Fruit fly (Drosophila melanogaster) whole organism, embryonic: Measurements from ENCODE around the gene Cpr11B.
A peak's percentile ranks its signal among the peaks of the same experiment; 100 is the strongest.

ENCODE experiments used
- Atf6 ChIP-seq: fragments of 200-800 bp; sonication (Bioruptor generic); IDR thresholded peaks from 2 replicates; pipeline ENCODE4 v1.3.6; 2022; ENCODE audit warnings: missing biosample characterization, missing genetic modification characterization
- Awh ChIP-seq: fragments of 200-800 bp; sonication (Bioruptor generic); IDR thresholded peaks from 2 replicates; pipeline ENCODE4, ENCODE4 v1.3.6; 2022; ENCODE audit warnings: missing biosample characterization, missing genetic modification characterization
- BtbVII ChIP-seq: fragments of 200-800 bp; sonication (Bioruptor generic); optimal IDR thresholded peaks from 3 replicates; lab custom pipeline; 2017; ENCODE audit warnings: missing biosample characterization, mild to moderate bottlenecking, missing genetic modification characterization
- C15 ChIP-seq: fragments of 200-800 bp; sonication (Bioruptor generic); IDR thresholded peaks from 3 replicates; pipeline ENCODE4 v1.3.6; 2022; ENCODE audit warnings: missing biosample characterization, missing genetic modification characterization
- CG10321 ChIP-seq: fragments of 200-800 bp; sonication (Bioruptor generic); IDR thresholded peaks from 2 replicates; pipeline ENCODE4 v1.3.6; 2022; ENCODE audit warnings: missing biosample characterization, missing genetic modification characterization
- CG10654 ChIP-seq: fragments of 200-800 bp; sonication (Bioruptor generic); optimal IDR thresholded peaks from 2 replicates; lab custom pipeline; 2016; ENCODE audit warnings: missing biosample characterization, missing genetic modification characterization
- CG11093 ChIP-seq: fragments of 200-800 bp; sonication (Bioruptor generic); IDR thresholded peaks from 3 replicates; pipeline ENCODE4 v1.3.6; 2022; ENCODE audit warnings: missing biosample characterization, missing genetic modification characterization
- CG11398 ChIP-seq: fragments of 200-800 bp; sonication (Bioruptor generic); optimal IDR thresholded peaks from 2 replicates; lab custom pipeline; 2016; ENCODE audit warnings: missing biosample characterization, missing genetic modification characterization
- CG13424 ChIP-seq: fragments of 200-800 bp; sonication (Bioruptor generic); optimal IDR thresholded peaks from 2 replicates; lab custom pipeline; 2019; ENCODE audit warnings: missing biosample characterization, mild to moderate bottlenecking, missing genetic modification characterization, moderate library complexity
- CG14667 ChIP-seq: fragments of 200-800 bp; sonication (Bioruptor generic); IDR thresholded peaks from 2 replicates; pipeline ENCODE4 v1.3.6; 2022; ENCODE audit warnings: missing biosample characterization, missing genetic modification characterization
- CG1647 ChIP-seq: fragments of 200-800 bp; sonication (Bioruptor generic); optimal IDR thresholded peaks from 3 replicates; lab custom pipeline; 2016; ENCODE audit warnings: missing biosample characterization, missing genetic modification characterization
- CG18619 ChIP-seq: fragments of 200-800 bp; sonication (Bioruptor generic); optimal IDR thresholded peaks from 3 replicates; lab custom pipeline; 2017; ENCODE audit warnings: missing biosample characterization, mild to moderate bottlenecking, missing genetic modification characterization
- CG30020 ChIP-seq: fragments of 200-800 bp; optimal IDR thresholded peaks from 2 replicates; lab custom pipeline; 2019; ENCODE audit warnings: missing biosample characterization, mild to moderate bottlenecking, missing genetic modification characterization, moderate library complexity
- CG3065 ChIP-seq: fragments of 200-800 bp; sonication (Bioruptor generic); optimal IDR thresholded peaks from 2 replicates; lab custom pipeline; 2016; ENCODE audit warnings: missing biosample characterization, missing genetic modification characterization
- CG33557 ChIP-seq: fragments of 200-800 bp; sonication (Bioruptor generic); optimal IDR thresholded peaks from 2 replicates; lab custom pipeline; 2019; ENCODE audit warnings: missing biosample characterization, mild to moderate bottlenecking, missing genetic modification characterization, moderate library complexity
- CG7357 ChIP-seq: fragments of 200-800 bp; sonication (Bioruptor generic); IDR thresholded peaks from 3 replicates; pipeline ENCODE4 v1.3.6; 2022; ENCODE audit warnings: missing biosample characterization, missing genetic modification characterization
- CG7839 ChIP-seq: fragments of 200-800 bp; sonication (Bioruptor generic); optimal IDR thresholded peaks from 3 replicates; lab custom pipeline; 2018; ENCODE audit warnings: missing biosample characterization, mild to moderate bottlenecking, missing genetic modification characterization, moderate library complexity
- CG7987 ChIP-seq: fragments of 200-800 bp; sonication (Bioruptor generic); optimal IDR thresholded peaks from 2 replicates; lab custom pipeline; 2018; ENCODE audit warnings: missing biosample characterization, mild to moderate bottlenecking, missing genetic modification characterization, moderate library complexity
- CG8089 ChIP-seq: fragments of 200-800 bp; sonication (Bioruptor generic); optimal IDR thresholded peaks from 3 replicates; lab custom pipeline; 2016; ENCODE audit warnings: missing biosample characterization, missing genetic modification characterization
- CG9797 ChIP-seq: fragments of 200-800 bp; sonication (Bioruptor generic); optimal IDR thresholded peaks from 3 replicates; lab custom pipeline; 2018; ENCODE audit warnings: missing biosample characterization, mild to moderate bottlenecking, missing genetic modification characterization
- CG9876 ChIP-seq: fragments of 200-800 bp; sonication (Bioruptor generic); optimal IDR thresholded peaks from 2 replicates; lab custom pipeline; 2016; ENCODE audit warnings: missing biosample characterization, missing genetic modification characterization
- CTCF ChIP-seq: fragments of 200-800 bp; sonication (Bioruptor generic); optimal IDR thresholded peaks from 2 replicates; lab custom pipeline; 2017; ENCODE audit warnings: missing biosample characterization, mild to moderate bottlenecking, missing genetic modification characterization, moderate library complexity
- Camta ChIP-seq: fragments of 200-800 bp; sonication (Bioruptor generic); optimal IDR thresholded peaks from 2 replicates; lab custom pipeline; 2016; ENCODE audit warnings: missing biosample characterization, missing genetic modification characterization
- Chrac-16 ChIP-seq: fragments of 200-800 bp; sonication (Bioruptor generic); optimal IDR thresholded peaks from 3 replicates; lab custom pipeline; 2016; ENCODE audit warnings: missing biosample characterization, missing genetic modification characterization
- CoRest ChIP-seq: fragments of 200-800 bp; sonication (Bioruptor generic); optimal IDR thresholded peaks from 3 replicates; lab custom pipeline; 2018; ENCODE audit warnings: missing biosample characterization, mild to moderate bottlenecking, missing genetic modification characterization, moderate library complexity
- Dip2 ChIP-seq: fragments of 200-800 bp; sonication (Bioruptor generic); IDR thresholded peaks from 2 replicates; pipeline ENCODE4 v1.3.6; 2022; ENCODE audit warnings: missing biosample characterization, missing genetic modification characterization
- Gug ChIP-seq: fragments of 200-800 bp; sonication (Bioruptor generic); IDR thresholded peaks from 4 replicates; pipeline ENCODE4 v1.3.6; 2022; ENCODE audit warnings: missing biosample characterization, missing genetic modification characterization
- Hey ChIP-seq: fragments of 200-800 bp; sonication (Bioruptor generic); optimal IDR thresholded peaks from 3 replicates; lab custom pipeline; 2018; ENCODE audit warnings: missing biosample characterization, mild to moderate bottlenecking, missing genetic modification characterization
- Hr51 ChIP-seq, 2 experiments: fragments of 200-800 bp; sonication (Bioruptor generic); optimal IDR thresholded peaks; 2 replicates in 1 of 2; 3 replicates in 1 of 2; lab custom pipeline; 2016 to 2018; ENCODE audit warnings: missing biosample characterization in 2 of 2, missing genetic modification characterization in 2 of 2, mild to moderate bottlenecking in 1 of 2, moderate library complexity in 1 of 2
- Mes4 ChIP-seq: fragments of 200-800 bp; sonication (Bioruptor generic); optimal IDR thresholded peaks from 2 replicates; lab custom pipeline; 2016; ENCODE audit warnings: missing biosample characterization, missing genetic modification characterization
- Nf-YC ChIP-seq: fragments of 200-800 bp; optimal IDR thresholded peaks from 3 replicates; lab custom pipeline; 2019; ENCODE audit warnings: missing biosample characterization, mild to moderate bottlenecking, missing genetic modification characterization, moderate library complexity
- Opbp ChIP-seq: fragments of 200-800 bp; sonication (Bioruptor generic); IDR thresholded peaks from 3 replicates; pipeline ENCODE4 v1.3.6; 2022; ENCODE audit warnings: missing biosample characterization, missing genetic modification characterization; ENCODE audit not compliant: partially characterized antibody
- Vsx1 ChIP-seq: fragments of 200-800 bp; sonication (Bioruptor generic); optimal IDR thresholded peaks from 2 replicates; lab custom pipeline; 2017; ENCODE audit warnings: missing biosample characterization, mild to moderate bottlenecking, missing genetic modification characterization, missing genetic modification reagents
- ac ChIP-seq: fragments of 200-800 bp; sonication (Bioruptor generic); optimal IDR thresholded peaks from 3 replicates; lab custom pipeline; 2017; ENCODE audit warnings: missing biosample characterization, mild to moderate bottlenecking, missing genetic modification characterization
- bab2 ChIP-seq: fragments of 200-800 bp; sonication (Bioruptor generic); optimal IDR thresholded peaks from 2 replicates; lab custom pipeline; 2016; ENCODE audit warnings: missing biosample characterization, missing genetic modification characterization
- dysf ChIP-seq: fragments of 200-800 bp; sonication (Bioruptor generic); IDR thresholded peaks from 3 replicates; pipeline ENCODE4 v1.3.6; 2022; ENCODE audit warnings: missing biosample characterization, missing genetic modification characterization
- en ChIP-seq: fragments of 200-800 bp; sonication (Bioruptor generic); optimal IDR thresholded peaks from 2 replicates; lab custom pipeline; 2016; ENCODE audit warnings: missing biosample characterization, missing genetic modification characterization
- exex ChIP-seq: fragments of 200-800 bp; sonication (Bioruptor generic); optimal IDR thresholded peaks from 4 replicates; lab custom pipeline; 2018; ENCODE audit warnings: missing biosample characterization, mild to moderate bottlenecking, missing genetic modification characterization, moderate library complexity
- eyg ChIP-seq: fragments of 200-800 bp; sonication (Bioruptor generic); optimal IDR thresholded peaks from 3 replicates; lab custom pipeline; 2016; ENCODE audit warnings: missing biosample characterization, missing genetic modification characterization
- gce ChIP-seq: fragments of 200-800 bp; sonication (Bioruptor generic); IDR thresholded peaks from 3 replicates; pipeline ENCODE4 v1.3.6; 2022; ENCODE audit warnings: missing biosample characterization, missing genetic modification characterization
- gcm ChIP-seq: fragments of 200-800 bp; sonication (Bioruptor generic); optimal IDR thresholded peaks from 2 replicates; lab custom pipeline; 2019; ENCODE audit warnings: missing biosample characterization, mild to moderate bottlenecking, missing genetic modification characterization, moderate library complexity
- ham ChIP-seq: fragments of 200-800 bp; sonication (Bioruptor generic); IDR thresholded peaks from 2 replicates; pipeline ENCODE4 v1.3.6; 2022; ENCODE audit warnings: missing biosample characterization, missing genetic modification characterization
- hth ChIP-seq: fragments of >200 bp; optimal IDR thresholded peaks from 2 replicates; lab custom pipeline; 2017; ENCODE audit warnings: inconsistent platforms
- jigr1 ChIP-seq: fragments of 200-800 bp; sonication (Bioruptor generic); IDR thresholded peaks from 3 replicates; pipeline ENCODE4 v1.3.6; 2022; ENCODE audit warnings: missing biosample characterization, missing genetic modification characterization
- nerfin-1 ChIP-seq: fragments of 200-800 bp; sonication (Bioruptor generic); optimal IDR thresholded peaks from 3 replicates; lab custom pipeline; 2019; ENCODE audit warnings: missing biosample characterization, mild to moderate bottlenecking, missing genetic modification characterization, moderate library complexity
- otp ChIP-seq: fragments of 200-800 bp; sonication (Bioruptor generic); IDR thresholded peaks from 3 replicates; pipeline ENCODE4, ENCODE4 v1.3.6; 2022; ENCODE audit warnings: missing biosample characterization, missing genetic modification characterization
- salm ChIP-seq: fragments of 200-800 bp; sonication (Bioruptor generic); optimal IDR thresholded peaks from 2 replicates; lab custom pipeline; 2018; ENCODE audit warnings: missing biosample characterization, mild to moderate bottlenecking, missing genetic modification characterization
- schlank ChIP-seq: fragments of 200-800 bp; sonication (Bioruptor generic); optimal IDR thresholded peaks from 2 replicates; lab custom pipeline; 2018; ENCODE audit warnings: missing biosample characterization, mild to moderate bottlenecking, missing genetic modification characterization
- sob ChIP-seq: fragments of 200-800 bp; sonication (Bioruptor generic); IDR thresholded peaks from 2 replicates; pipeline ENCODE4 v1.3.6; 2022; ENCODE audit warnings: missing biosample characterization, missing genetic modification characterization
- zen ChIP-seq: fragments of 200-800 bp; sonication (Bioruptor generic); optimal IDR thresholded peaks from 3 replicates; lab custom pipeline; 2018; ENCODE audit warnings: missing biosample characterization, mild to moderate bottlenecking, missing genetic modification characterization, moderate library complexity
- zf30C ChIP-seq: fragments of 200-800 bp; sonication (Bioruptor generic); optimal IDR thresholded peaks from 3 replicates; lab custom pipeline; 2018; ENCODE audit warnings: missing biosample characterization, mild to moderate bottlenecking, missing genetic modification characterization
- zfh1 ChIP-seq: fragments of 200-800 bp; sonication (Bioruptor generic); IDR thresholded peaks from 3 replicates; pipeline ENCODE4 v1.3.6; 2022; ENCODE audit warnings: missing biosample characterization, missing genetic modification characterization
- zfh2 ChIP-seq: fragments of 200-800 bp; sonication (Bioruptor generic); optimal IDR thresholded peaks from 2 replicates; lab custom pipeline; 2016; ENCODE audit warnings: missing biosample characterization, missing genetic modification characterization

Cpr11B gene

dm6 chrX:12547657-12548056 is 5.3 kb upstream of the Cpr11B start (continued):
- TF ChIP-seq zen (no peak), CG9876 (GFP tag; lab: Kevin White, UChicago) (no peak), CG13424 (tag; lab: Kevin White, UChicago) (peak; percentile 63), sob (GFP tag; lab: Robert Waterston, UW) (no peak), CG30020 (no peak), Awh (GFP tag; lab: Robert Waterston, UW) (no peak), BtbVII (GFP tag; lab: Kevin White, UChicago) (no peak), Gug (GFP tag; lab: Robert Waterston, UW) (no peak), salm (tag; lab: Kevin White, UChicago) (no peak), exex (tag; lab: Kevin White, UChicago) (no peak), otp (GFP tag; lab: Robert Waterston, UW) (no peak), CG14667 (GFP tag; lab: Robert Waterston, UW) (no peak), CG1647 (GFP tag; lab: Kevin White, UChicago) (no peak), CG7357 (no peak), eyg (GFP tag; lab: Kevin White, UChicago) (no peak), CTCF (GFP tag; lab: Kevin White, UChicago) (no peak), Hey (no peak), CoRest (peak; percentile 25), Opbp (no peak), dysf (peak; percentile 44; the same call in 1 of the 3 replicates), Chrac-16 (GFP tag; lab: Kevin White, UChicago) (peak; percentile 8), CG3065 (GFP tag; lab: Kevin White, UChicago) (no peak), zfh2 (GFP tag; lab: Kevin White, UChicago) (peak; percentile 21), ac (no peak), ham (no peak), bab2 (no peak), zf30C (no peak), Dip2 (GFP tag; lab: Robert Waterston, UW) (no peak), Atf6 (GFP tag; lab: Robert Waterston, UW) (0 out of 2 replicates have a peak, but pooled peaks have one; percentile 34), gce (GFP tag; lab: Robert Waterston, UW) (no peak), Vsx1 (GFP tag; lab: Kevin White, UChicago) (no peak), jigr1 (GFP tag; lab: Robert Waterston, UW) (no peak), CG33557 (no peak), Mes4 (GFP tag; lab: Kevin White, UChicago) (no peak), nerfin-1 (tag; lab: Kevin White, UChicago) (peak; percentile 18), CG10654 (no peak), schlank (no peak), Nf-YC (tag; lab: Kevin White, UChicago) (peak; percentile 32), CG9797 (GFP tag; lab: Kevin White, UChicago) (no peak), gcm (GFP tag; lab: Kevin White, UChicago) (no peak), CG7839 (peak; percentile 51), C15 (GFP tag; lab: Robert Waterston, UW) (no peak), Camta (GFP tag; lab: Kevin White, UChicago) (no peak), Hr51 (GFP tag; optimal IDR thresholded peaks at IDR 0.05; lab: Kevin White, UChicago) (peak in 1 of 2 experiments; percentile 21), CG7987 (no peak), en (GFP tag; lab: Kevin White, UChicago) (no peak), CG8089 (no peak), CG11093 (no peak), CG18619 (GFP tag; lab: Kevin White, UChicago) (peak; percentile 11), CG10321 (GFP tag; lab: Robert Waterston, UW) (no peak), CG11398 (GFP tag; lab: Kevin White, UChicago) (no peak), hth (lab: Kevin White, UChicago) (no peak), zfh1 (GFP tag; lab: Robert Waterston, UW) (no peak)
